Worm (Caenorhabditis elegans) whole organism, L1 larva: ENCODE data around the gene vps-33.2.

Experiments
- C04F5.9 ChIP-seq: sonication (generic microtip); optimal IDR thresholded peaks from 2 replicates; lab custom pipeline; 2016; ENCODE audit warnings: missing genetic modification characterization, missing compliant biosample characterization
- F16B12.6 ChIP-seq: fragments of 150-350 bp; optimal IDR thresholded peaks from 2 replicates; lab custom pipeline; 2014; ENCODE audit warnings: missing biosample characterization, missing genetic modification characterization
- aha-1 ChIP-seq: fragments of 150-350 bp; optimal IDR thresholded peaks from 2 replicates; lab custom pipeline; 2014; ENCODE audit warnings: missing biosample characterization, missing genetic modification characterization
- ama-1 ChIP-seq: fragments of 150-350 bp; optimal IDR thresholded peaks from 2 replicates; lab custom pipeline; 2014
- blmp-1 ChIP-seq: fragments of 150-350 bp; optimal IDR thresholded peaks from 2 replicates; lab custom pipeline; 2014; ENCODE audit warnings: missing biosample characterization, missing genetic modification characterization
- ceh-63 ChIP-seq: fragments of 200-800 bp; sonication (Bioruptor generic); optimal IDR thresholded peaks from 2 replicates; lab custom pipeline; 2018; ENCODE audit warnings: mild to moderate bottlenecking, missing genetic modification characterization, missing compliant biosample characterization
- ceh-82 ChIP-seq, 3 experiments: fragments of 150-350 bp in 1 of 3; sonication (generic microtip) in 2 of 3; optimal IDR thresholded peaks; 2 replicates each; lab custom pipeline; 2014 to 2017; ENCODE audit warnings: missing biosample characterization in 3 of 3, missing genetic modification characterization in 3 of 3
- ceh-90 ChIP-seq: sonication (generic microtip); optimal IDR thresholded peaks from 2 replicates; lab custom pipeline; 2016; ENCODE audit warnings: missing genetic modification characterization, missing compliant biosample characterization
- ces-1 ChIP-seq: fragments of 150-350 bp; optimal IDR thresholded peaks from 2 replicates; lab custom pipeline; 2014; ENCODE audit warnings: missing biosample characterization, missing genetic modification reagents, missing genetic modification characterization
- dsc-1 ChIP-seq: sonication (generic microtip); optimal IDR thresholded peaks from 2 replicates; lab custom pipeline; 2016; ENCODE audit warnings: mild to moderate bottlenecking, missing genetic modification characterization, missing compliant biosample characterization
- efl-3 ChIP-seq: fragments of 200-800 bp; sonication (Bioruptor generic); optimal IDR thresholded peaks from 2 replicates; lab custom pipeline; 2018; ENCODE audit warnings: mild to moderate bottlenecking, missing genetic modification characterization, missing compliant biosample characterization
- elt-3 ChIP-seq, 6 experiments: fragments of 150-350 bp in 1 of 6; sonication (generic microtip); optimal IDR thresholded peaks; 2 replicates each; lab custom pipeline; 2017 to 2018; ENCODE audit warnings: missing biosample characterization in 6 of 6, missing genetic modification characterization in 6 of 6, inconsistent platforms in 1 of 6
- ets-5 ChIP-seq: fragments of 200-800 bp; sonication (Bioruptor generic); IDR thresholded peaks from 2 replicates; pipeline ENCODE4 v1.3.6; 2022; ENCODE audit warnings: missing genetic modification characterization, missing compliant biosample characterization
- fkh-8 ChIP-seq: sonication (generic microtip); optimal IDR thresholded peaks from 2 replicates; lab custom pipeline; 2016; ENCODE audit warnings: mild to moderate bottlenecking, missing genetic modification characterization, missing compliant biosample characterization
- fos-1 ChIP-seq: fragments of 150-350 bp; optimal IDR thresholded peaks from 2 replicates; lab custom pipeline; 2014; ENCODE audit warnings: missing biosample characterization, missing genetic modification characterization
- grh-1 ChIP-seq: fragments of 200-800 bp; sonication (Bioruptor generic); IDR thresholded peaks from 2 replicates; pipeline ENCODE4 v1.3.6; 2022; ENCODE audit warnings: missing genetic modification reagents, missing genetic modification characterization, missing compliant biosample characterization
- isw-1 ChIP-seq: fragments of 200-800 bp; sonication (Bioruptor generic); IDR thresholded peaks from 2 replicates; pipeline ENCODE4 v1.3.6; 2022; ENCODE audit warnings: missing genetic modification characterization, missing compliant biosample characterization
- lin-14 ChIP-seq: fragments of 200-800 bp; sonication (Bioruptor generic); optimal IDR thresholded peaks from 2 replicates; lab custom pipeline; 2018; ENCODE audit warnings: mild to moderate bottlenecking, missing genetic modification characterization, moderate library complexity, missing compliant biosample characterization
- lsy-2 ChIP-seq, 2 experiments: fragments of 150-350 bp; optimal IDR thresholded peaks; 2 replicates each; lab custom pipeline; 2014; ENCODE audit warnings: missing biosample characterization in 2 of 2, missing genetic modification characterization in 2 of 2
- mab-9 ChIP-seq: fragments of 200-800 bp; sonication (Bioruptor generic); IDR thresholded peaks from 2 replicates; pipeline ENCODE4 v1.3.6; 2022; ENCODE audit warnings: missing genetic modification reagents, missing genetic modification characterization, missing compliant biosample characterization
- nhr-11 ChIP-seq: fragments of 150-350 bp; optimal IDR thresholded peaks from 2 replicates; lab custom pipeline; 2014; ENCODE audit warnings: missing biosample characterization, missing genetic modification characterization
- nhr-19 ChIP-seq: fragments of 200-800 bp; sonication (Bioruptor generic); conservative IDR thresholded peaks from 2 replicates; pipeline ENCODE4 v1.3.6; 2022; ENCODE audit warnings: missing genetic modification characterization, missing compliant biosample characterization
- nhr-20 ChIP-seq: sonication (generic microtip); optimal IDR thresholded peaks from 2 replicates; lab custom pipeline; 2016; ENCODE audit warnings: mild to moderate bottlenecking, missing genetic modification characterization, missing compliant biosample characterization
- nhr-237 ChIP-seq: fragments of 150-350 bp; optimal IDR thresholded peaks from 2 replicates; lab custom pipeline; 2014; ENCODE audit warnings: missing biosample characterization, missing genetic modification characterization
- nhr-28 ChIP-seq: fragments of 150-350 bp; optimal IDR thresholded peaks from 2 replicates; lab custom pipeline; 2014; ENCODE audit warnings: missing biosample characterization, missing genetic modification characterization
- nhr-47 ChIP-seq: sonication (generic microtip); optimal IDR thresholded peaks from 2 replicates; lab custom pipeline; 2016; ENCODE audit warnings: mild to moderate bottlenecking, missing genetic modification characterization, moderate library complexity, missing compliant biosample characterization
- nhr-71 ChIP-seq: sonication (generic microtip); optimal IDR thresholded peaks from 2 replicates; lab custom pipeline; 2016; ENCODE audit warnings: mild to moderate bottlenecking, missing genetic modification characterization, moderate library complexity, missing compliant biosample characterization
- nhr-76 ChIP-seq: sonication (generic microtip); optimal IDR thresholded peaks from 2 replicates; lab custom pipeline; 2017; ENCODE audit warnings: missing biosample characterization, missing genetic modification characterization
- nhr-77 ChIP-seq: fragments of 150-350 bp; optimal IDR thresholded peaks from 2 replicates; lab custom pipeline; 2014; ENCODE audit warnings: missing biosample characterization, missing genetic modification characterization
- nhr-85 ChIP-seq: sonication (generic microtip); peaks from one replicate; lab custom pipeline; 2016; ENCODE audit warnings: missing genetic modification characterization, inconsistent platforms, missing compliant biosample characterization
- pax-3 ChIP-seq: fragments of 200-800 bp; sonication (Bioruptor generic); optimal IDR thresholded peaks from 2 replicates; lab custom pipeline; 2018; ENCODE audit warnings: mild to moderate bottlenecking, missing genetic modification characterization, moderate library complexity, missing compliant biosample characterization
- skn-1 ChIP-seq: fragments of 150-350 bp; optimal IDR thresholded peaks from 2 replicates; lab custom pipeline; 2014; ENCODE audit warnings: missing biosample characterization, missing genetic modification characterization
- sox-4 ChIP-seq: sonication (generic microtip); optimal IDR thresholded peaks from 2 replicates; lab custom pipeline; 2016; ENCODE audit warnings: missing genetic modification characterization, missing compliant biosample characterization
- sptf-1 ChIP-seq: fragments of 150-350 bp; optimal IDR thresholded peaks from 2 replicates; lab custom pipeline; 2014; ENCODE audit warnings: missing biosample characterization, missing genetic modification characterization
- swsn-7 ChIP-seq: sonication (generic microtip); optimal IDR thresholded peaks from 2 replicates; lab custom pipeline; 2016; ENCODE audit warnings: missing genetic modification characterization, missing compliant biosample characterization
- tbx-2 ChIP-seq: sonication (generic microtip); optimal IDR thresholded peaks from 2 replicates; lab custom pipeline; 2016; ENCODE audit warnings: missing genetic modification characterization, missing compliant biosample characterization
- unc-130 ChIP-seq: fragments of 150-350 bp; optimal IDR thresholded peaks from 2 replicates; lab custom pipeline; 2017; ENCODE audit warnings: missing biosample characterization, missing genetic modification characterization, inconsistent platforms
- unc-98 ChIP-seq: fragments of 200-800 bp; sonication (Bioruptor generic); IDR thresholded peaks from 2 replicates; pipeline ENCODE4 v1.3.6; 2022; ENCODE audit warnings: missing genetic modification characterization, missing compliant biosample characterization
- zip-4 ChIP-seq: fragments of 200-800 bp; sonication (Bioruptor generic); optimal IDR thresholded peaks from 2 replicates; lab custom pipeline; 2018; ENCODE audit warnings: mild to moderate bottlenecking, missing genetic modification characterization, moderate library complexity, missing compliant biosample characterization

Gene vps-33.2

ce11 chrII:6565077-6565476 is 35.9 kb upstream of the vps-33.2 start, which contains the start of gene mpz-3 (continued):
- no peak for TF ChIP-seq efl-3 (GFP tag; lab: Kevin White, UChicago)
- TF ChIP-seq elt-3 (tag; optimal IDR thresholded peaks at IDR 0.05; lab: Kevin White, UChicago) = no peak
- TF ChIP-seq nhr-11 = no peak
- peak; percentile 51 for TF ChIP-seq nhr-20 (tag; lab: Kevin White, UChicago)
- no peak for TF ChIP-seq C04F5.9 (tag; lab: Kevin White, UChicago)
- TF ChIP-seq ces-1 (GFP tag; lab: Kevin White, UChicago) = no peak
- TF ChIP-seq unc-130 = no peak
- TF ChIP-seq nhr-28 (tag; lab: Kevin White, UChicago) = no peak
- no peak for TF ChIP-seq ets-5
- peak; percentile 58 for TF ChIP-seq nhr-19 (GFP tag; lab: Robert Waterston, UW)
- TF ChIP-seq ama-1 (lab: Kevin White, UChicago) = no peak
- TF ChIP-seq fkh-8 (tag; lab: Kevin White, UChicago) = no peak
- no peak for TF ChIP-seq sptf-1 (tag; lab: Kevin White, UChicago)
- no peak for TF ChIP-seq nhr-85
- no peak for TF ChIP-seq ceh-63 (GFP tag; lab: Kevin White, UChicago)
- TF ChIP-seq nhr-237 (tag; lab: Kevin White, UChicago) = no peak
- peak in 2 of 3 experiments; percentile 17 to 49 for TF ChIP-seq ceh-82 (tag; optimal IDR thresholded peaks at IDR 0.05; lab: Kevin White, UChicago)
- TF ChIP-seq swsn-7 = peak; percentile 45
- no peak for TF ChIP-seq unc-98 (GFP tag; lab: Robert Waterston, UW)
- TF ChIP-seq nhr-77 = peak; percentile 31
- no peak for TF ChIP-seq nhr-76
- no peak for TF ChIP-seq sox-4 (tag; lab: Kevin White, UChicago)
- TF ChIP-seq zip-4 (GFP tag; lab: Kevin White, UChicago) = no peak
- no peak for TF ChIP-seq lin-14
- peak; percentile 34 for TF ChIP-seq dsc-1 (tag; lab: Kevin White, UChicago)
- no peak for TF ChIP-seq ceh-90 (tag; lab: Kevin White, UChicago)
- no peak for TF ChIP-seq isw-1 (GFP tag; lab: Robert Waterston, UW)
- TF ChIP-seq pax-3 = no peak
- TF ChIP-seq tbx-2 (tag; lab: Kevin White, UChicago) = peak; percentile 15
- no peak for TF ChIP-seq fos-1
- TF ChIP-seq grh-1 (GFP tag; lab: Robert Waterston, UW) = no peak
- no peak for TF ChIP-seq mab-9 (GFP tag; lab: Robert Waterston, UW)

- TF ChIP-seq skn-1 (tag; lab: Kevin White, UChicago) = no peak
- peak; percentile 58 for TF ChIP-seq blmp-1
Measured at ce11 chrII:6566628-6567180, 34.3 kb upstream of the vps-33.2 start, which contains the start of the genes F18C5.5 and F18C5.9. Gene F18C5.5, minus strand, starts transcription at chrII:6566728. Gene F18C5.9, plus strand, starts transcription at chrII:6567130.

- TF ChIP-seq aha-1 (tag; lab: Kevin White, UChicago) (no peak), lsy-2 (tag; optimal IDR thresholded peaks at IDR 0.05; lab: Kevin White, UChicago) (no peak), F16B12.6 (tag; lab: Kevin White, UChicago) (no peak), nhr-71 (tag; lab: Kevin White, UChicago) (no peak)
Measured at ce11 chrII:6568707-6569106, 32.3 kb upstream of the vps-33.2 start, which contains the start of gene sra-27. Gene sra-27, plus strand, starts transcription at chrII:6569007.

- TF ChIP-seq nhr-47 (tag; lab: Kevin White, UChicago) = no peak
- no peak for TF ChIP-seq mab-9 (GFP tag; lab: Robert Waterston, UW)
- TF ChIP-seq, all 84 proteins: peak for 0
Measured at ce11 chrII:6573677-6574076, 27.3 kb upstream of the vps-33.2 start, which contains the start of gene sra-28. Gene sra-28, minus strand, starts transcription at chrII:6573777.
